Fruit fly (Drosophila melanogaster): ENCODE measurements around the gene CG15365.

CG15365 gene

DNA sequence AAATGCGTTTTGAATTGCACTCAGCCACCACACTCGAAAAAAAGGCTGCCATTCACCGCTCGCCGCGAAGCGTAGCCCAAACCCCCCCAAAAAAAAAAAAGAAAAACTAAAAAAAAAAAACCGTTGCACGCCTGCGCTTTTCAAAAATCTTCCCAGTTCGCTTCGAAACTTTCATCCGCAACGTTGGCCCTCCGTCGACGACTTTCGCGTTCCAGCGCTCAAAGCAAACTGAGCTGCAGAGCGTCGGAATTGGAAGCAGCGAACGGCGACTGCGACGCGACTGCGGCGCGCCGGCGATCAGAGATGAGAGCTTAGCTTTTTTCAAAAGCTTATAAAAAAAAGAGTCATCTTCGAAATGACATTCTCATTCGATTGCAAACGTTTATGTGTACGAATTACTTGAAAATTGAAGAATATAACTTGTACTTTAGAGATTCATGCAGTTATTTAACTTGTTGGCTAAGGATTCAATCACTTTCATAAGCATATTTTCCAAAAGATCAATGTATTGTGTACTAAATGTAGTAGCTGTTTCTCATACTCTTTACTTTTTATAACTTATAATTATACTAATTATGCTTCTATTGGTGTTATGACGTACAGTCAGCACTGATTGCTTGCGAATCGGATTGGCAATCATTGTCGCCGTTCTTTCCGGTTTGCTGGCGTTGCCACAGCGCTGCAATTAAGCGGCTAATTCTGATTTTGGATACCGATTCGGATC lies at the start of gene CG15365:
Gene CG15365, minus strand, starts transcription at position 230 of the 724 bp plus-strand sequence.
- TF ChIP-seq CG34367 (tag; optimal IDR thresholded peaks at IDR 0.05), result peak; percentile 37
- no peak for TF ChIP-seq Snoo (tag; optimal IDR thresholded peaks at IDR 0.05)
- no peak for TF ChIP-seq CG10348 (GFP tag; IDR thresholded peaks at IDR 0.05)
- no peak for TF ChIP-seq CG13204 (GFP tag; optimal IDR thresholded peaks at IDR 0.05)
- TF ChIP-seq fd96Ca (GFP tag; IDR thresholded peaks at IDR 0.05), result peak; percentile 26; the same call in 1 of the 3 replicates
- TF ChIP-seq CG12605 (GFP tag; IDR thresholded peaks at IDR 0.05), result no peak
- no peak for TF ChIP-seq CG8301 (tag; optimal IDR thresholded peaks at IDR 0.05)
- no peak for TF ChIP-seq rn (GFP tag; IDR thresholded peaks at IDR 0.05)
- peak; percentile 52; the same call in 1 of the 3 replicates for TF ChIP-seq CG4496 (GFP tag; IDR thresholded peaks at IDR 0.05)
- TF ChIP-seq Ets98B (GFP tag; IDR thresholded peaks at IDR 0.05), result peak; percentile 20; the same call in 1 of the 2 replicates
- TF ChIP-seq Pif1A (GFP tag; optimal IDR thresholded peaks at IDR 0.05), result peak; percentile 9
- TF ChIP-seq CG9948 (tag; optimal IDR thresholded peaks at IDR 0.05), result no peak
- no peak for TF ChIP-seq CG17806 (tag; optimal IDR thresholded peaks at IDR 0.05)
- TF ChIP-seq CG15710 (tag; optimal IDR thresholded peaks at IDR 0.05), result peak; percentile 32
- TF ChIP-seq EcR (GFP tag; optimal IDR thresholded peaks at IDR 0.05), result no peak
- no peak for TF ChIP-seq gl (tag; optimal IDR thresholded peaks at IDR 0.05)
- peak; percentile 9; the same call in 1 of the 2 replicates for TF ChIP-seq CG32121 (GFP tag; IDR thresholded peaks at IDR 0.05)
- peak; percentile 18 for TF ChIP-seq CG14655 (GFP tag; optimal IDR thresholded peaks at IDR 0.05)
- TF ChIP-seq D1 (tag; optimal IDR thresholded peaks at IDR 0.05), result no peak
- peak; percentile 16 for TF ChIP-seq CG8159 (tag; optimal IDR thresholded peaks at IDR 0.05)
- TF ChIP-seq Pif1B (GFP tag; optimal IDR thresholded peaks at IDR 0.05), result peak; percentile 6

DNA sequence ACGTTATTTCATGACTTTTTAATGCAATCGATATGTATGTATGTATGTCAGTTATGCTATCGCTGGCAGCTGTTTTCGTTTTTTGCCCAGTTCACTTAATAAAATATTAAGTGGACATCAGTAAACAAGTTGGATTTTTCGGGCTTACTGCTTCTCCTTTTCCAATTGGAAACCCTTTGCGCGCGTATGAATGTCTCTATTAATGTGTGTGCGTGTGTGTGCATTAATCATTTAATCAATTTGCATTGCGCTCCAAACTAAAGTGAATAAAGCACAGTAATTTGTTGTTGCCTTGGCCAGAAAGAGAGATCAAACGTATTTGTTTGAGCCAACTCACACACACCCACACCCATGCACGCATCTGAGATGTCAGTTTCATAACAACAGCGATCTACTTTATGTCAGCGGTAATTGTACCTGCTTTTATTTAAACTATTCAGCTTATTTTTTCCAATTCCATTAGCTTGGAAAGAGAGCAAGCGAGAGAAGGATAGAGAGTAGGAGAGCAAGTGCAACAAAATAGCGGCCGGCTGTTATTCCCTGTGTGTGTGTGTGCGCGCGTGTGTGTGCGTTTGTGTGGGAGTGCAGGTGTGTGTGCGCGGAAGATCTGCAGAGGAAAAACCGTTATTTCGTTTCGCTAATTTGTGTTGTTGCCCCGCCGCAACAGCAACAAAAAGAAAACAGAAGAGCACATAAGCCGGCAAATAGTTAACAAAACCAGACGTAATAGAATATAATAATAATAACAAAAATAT lies 42.5 kb upstream of the CG15365 start:
- TF ChIP-seq EcR (GFP tag; optimal IDR thresholded peaks at IDR 0.05) (no peak), CG10348 (GFP tag; IDR thresholded peaks at IDR 0.05) (no peak), fd96Ca (GFP tag; IDR thresholded peaks at IDR 0.05) (no peak)

DNA sequence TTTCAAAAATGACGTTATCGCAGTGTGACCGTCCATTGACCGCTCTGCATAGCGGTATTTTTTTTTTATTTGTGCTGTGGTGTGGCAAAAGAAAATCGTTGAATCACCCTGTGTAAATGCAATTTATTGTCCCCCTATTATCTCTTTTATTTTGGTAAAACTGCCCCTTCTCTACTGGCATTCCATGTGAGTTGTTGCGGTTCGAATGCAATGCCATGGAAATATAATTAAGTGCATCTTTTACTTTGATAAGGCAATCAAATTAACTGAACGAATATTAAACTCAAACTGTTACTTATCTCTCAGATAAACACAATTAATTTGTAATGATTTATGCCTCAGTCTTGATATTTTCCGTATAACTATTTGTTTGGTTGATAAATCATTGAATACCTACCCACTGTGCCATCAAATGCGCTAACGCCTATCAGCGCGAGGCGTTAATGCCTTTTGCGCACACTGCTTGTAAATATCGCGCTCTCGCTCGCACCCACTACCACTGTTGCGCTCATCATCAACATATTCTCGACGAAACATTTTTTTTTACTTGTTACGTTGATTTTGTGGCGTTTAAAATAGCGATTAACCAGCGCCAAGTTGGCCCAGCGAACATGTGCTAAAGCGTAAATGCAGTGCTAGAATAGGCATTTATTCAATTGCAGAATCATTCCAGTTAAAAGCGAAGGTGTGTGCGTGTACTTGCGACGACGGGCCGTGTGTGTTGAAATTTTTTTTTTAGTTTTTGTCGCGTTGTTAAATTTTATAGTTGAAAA lies 41.5 kb upstream of the CG15365 start:
- TF ChIP-seq CG15710 (tag; optimal IDR thresholded peaks at IDR 0.05) (peak; percentile 32), CG13204 (GFP tag; optimal IDR thresholded peaks at IDR 0.05) (no peak), CG12605 (GFP tag; IDR thresholded peaks at IDR 0.05) (no peak), rn (GFP tag; IDR thresholded peaks at IDR 0.05) (no peak), CG17806 (tag; optimal IDR thresholded peaks at IDR 0.05) (no peak), D1 (tag; optimal IDR thresholded peaks at IDR 0.05) (no peak), CG4496 (GFP tag; IDR thresholded peaks at IDR 0.05) (peak; percentile 57; the same call in 1 of the 3 replicates), CG8159 (tag; optimal IDR thresholded peaks at IDR 0.05) (peak; percentile 40), gl (tag; optimal IDR thresholded peaks at IDR 0.05) (no peak), Ets98B (GFP tag; IDR thresholded peaks at IDR 0.05) (no peak; the same call in 1 of the 2 replicates), CG8301 (tag; optimal IDR thresholded peaks at IDR 0.05) (peak; percentile 41), Snoo (tag; optimal IDR thresholded peaks at IDR 0.05) (peak; percentile 23), CG14655 (GFP tag; optimal IDR thresholded peaks at IDR 0.05) (no peak), CG9948 (tag; optimal IDR thresholded peaks at IDR 0.05) (peak; percentile 50), Pif1A (GFP tag; optimal IDR thresholded peaks at IDR 0.05) (no peak), CG34367 (tag; optimal IDR thresholded peaks at IDR 0.05) (peak; percentile 45), CG32121 (GFP tag; IDR thresholded peaks at IDR 0.05) (no peak), fd96Ca (GFP tag; IDR thresholded peaks at IDR 0.05) (no peak; the same call in 2 of the 3 replicates), EcR (GFP tag; optimal IDR thresholded peaks at IDR 0.05) (no peak), Pif1B (GFP tag; optimal IDR thresholded peaks at IDR 0.05) (no peak), CG10348 (GFP tag; IDR thresholded peaks at IDR 0.05) (no peak)

DNA sequence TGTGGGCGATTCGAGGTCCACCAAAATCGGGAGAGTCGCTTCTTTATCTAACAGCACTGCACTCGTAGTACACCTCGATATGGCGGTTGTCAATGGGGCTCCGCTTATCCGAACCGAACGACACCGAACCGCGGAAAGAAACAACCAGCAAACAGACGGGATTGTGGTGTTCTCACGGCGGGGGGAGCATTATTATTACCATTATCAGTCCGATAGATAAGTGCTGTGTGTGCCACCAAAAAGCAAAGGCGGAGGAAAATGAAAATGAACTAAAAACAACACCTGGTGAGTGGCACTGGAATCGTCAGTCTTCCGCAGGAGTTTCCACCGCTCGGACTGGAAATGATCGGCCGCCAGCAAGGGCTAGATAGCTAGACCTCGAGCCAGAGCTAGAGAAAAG lies 40.6 kb upstream of the CG15365 start, which contains the start of gene AP-1gamma:
Gene AP-1gamma, plus strand, starts transcription at position 305 of the 400 bp plus-strand sequence.
- TF ChIP-seq Ets98B (GFP tag; IDR thresholded peaks at IDR 0.05) (no peak), fd96Ca (GFP tag; IDR thresholded peaks at IDR 0.05) (no peak), CG15710 (tag; optimal IDR thresholded peaks at IDR 0.05) (no peak), EcR (GFP tag; optimal IDR thresholded peaks at IDR 0.05) (no peak), Pif1A (GFP tag; optimal IDR thresholded peaks at IDR 0.05) (no peak), gl (tag; optimal IDR thresholded peaks at IDR 0.05) (no peak), CG32121 (GFP tag; IDR thresholded peaks at IDR 0.05) (no peak), CG13204 (GFP tag; optimal IDR thresholded peaks at IDR 0.05) (no peak), CG34367 (tag; optimal IDR thresholded peaks at IDR 0.05) (no peak), CG12605 (GFP tag; IDR thresholded peaks at IDR 0.05) (no peak), CG10348 (GFP tag; IDR thresholded peaks at IDR 0.05) (no peak), CG9948 (tag; optimal IDR thresholded peaks at IDR 0.05) (no peak), CG8159 (tag; optimal IDR thresholded peaks at IDR 0.05) (no peak), Snoo (tag; optimal IDR thresholded peaks at IDR 0.05) (no peak), CG14655 (GFP tag; optimal IDR thresholded peaks at IDR 0.05) (no peak), Pif1B (GFP tag; optimal IDR thresholded peaks at IDR 0.05) (no peak)

Measured in whole organism, pupa.